Fruit fly (Drosophila melanogaster): Measurements from ENCODE around the gene eIF5.

The eIF5 gene

dm6 chrX:15996831-15997230 lies 5.1 kb upstream of the eIF5 start, which contains the start of gene CG8939 (continued):
- TF ChIP-seq emc (GFP tag; optimal IDR thresholded peaks at IDR 0.05) = no peak
- TF ChIP-seq CG34376 (GFP tag; optimal IDR thresholded peaks at IDR 0.05) = no peak
- no peak for TF ChIP-seq CG31365 (tag; optimal IDR thresholded peaks at IDR 0.05)
- TF ChIP-seq fru (optimal IDR thresholded peaks at IDR 0.05) = no peak
- TF ChIP-seq CG14667 (GFP tag; IDR thresholded peaks at IDR 0.05) = no peak
- no peak for TF ChIP-seq CG18476 (GFP tag; optimal IDR thresholded peaks at IDR 0.05)
- no peak for TF ChIP-seq CG9727 (GFP tag; optimal IDR thresholded peaks at IDR 0.05)
- no peak for TF ChIP-seq CG11247 (GFP tag; IDR thresholded peaks at IDR 0.05)
- TF ChIP-seq Oli (tag; optimal IDR thresholded peaks at IDR 0.05) = no peak
- TF ChIP-seq Side (GFP tag; optimal IDR thresholded peaks at IDR 0.05) = no peak
- no peak for TF ChIP-seq Poxn (GFP tag; IDR thresholded peaks at IDR 0.05)
- peak; percentile 90 for TF ChIP-seq Max (GFP tag; optimal IDR thresholded peaks at IDR 0.05)
- TF ChIP-seq gem (tag; optimal IDR thresholded peaks at IDR 0.05) = no peak
- TF ChIP-seq CG10543 (GFP tag; optimal IDR thresholded peaks at IDR 0.05) = no peak
- no peak for TF ChIP-seq Dip3 (GFP tag; optimal IDR thresholded peaks at IDR 0.05)
- no peak for TF ChIP-seq CG12219 (GFP tag; optimal IDR thresholded peaks at IDR 0.05)
- no peak for TF ChIP-seq CG30431 (GFP tag; optimal IDR thresholded peaks at IDR 0.05)
- no peak for TF ChIP-seq tll (GFP tag; optimal IDR thresholded peaks at IDR 0.05)
- no peak for TF ChIP-seq CG4730 (GFP tag; IDR thresholded peaks at IDR 0.05)
- TF ChIP-seq CG14860 (GFP tag; IDR thresholded peaks at IDR 0.05; ENCODE audit: partially characterized antibody) = no peak
- no peak for TF ChIP-seq pb (GFP tag; optimal IDR thresholded peaks at IDR 0.05)
- no peak for TF ChIP-seq jumu (GFP tag; optimal IDR thresholded peaks at IDR 0.05)
- no peak for TF ChIP-seq gsb-n (tag; optimal IDR thresholded peaks at IDR 0.05)
- TF ChIP-seq prd (optimal IDR thresholded peaks at IDR 0.05) = no peak
- TF ChIP-seq prd (GFP tag; IDR thresholded peaks at IDR 0.05) = no peak
- TF ChIP-seq MESR4 (GFP tag; optimal IDR thresholded peaks at IDR 0.05) = peak; percentile 67
- TF ChIP-seq rib (GFP tag; IDR thresholded peaks at IDR 0.05) = no peak
- TF ChIP-seq yki (optimal IDR thresholded peaks at IDR 0.05) = no peak
- no peak for TF ChIP-seq CG9215 (GFP tag; IDR thresholded peaks at IDR 0.05)
- TF ChIP-seq dpn (GFP tag; optimal IDR thresholded peaks at IDR 0.05) = no peak
- no peak for TF ChIP-seq CG4360 (GFP tag; IDR thresholded peaks at IDR 0.05)
- peak; percentile 94 for TF ChIP-seq dm (GFP tag; optimal IDR thresholded peaks at IDR 0.05)
- TF ChIP-seq CG7357 (GFP tag; IDR thresholded peaks at IDR 0.05) = no peak

dm6 chrX:15992527-15992897 lies 738 bp upstream of the eIF5 start:
- 0 out of 4 replicates have a peak, but pooled peaks have one; percentile 60 for TF ChIP-seq chinmo (GFP tag; IDR thresholded peaks at IDR 0.05; ENCODE audit: partially characterized antibody)
- no peak for TF ChIP-seq Vsx1 (GFP tag; optimal IDR thresholded peaks at IDR 0.05)
- 0 out of 2 replicates have a peak, but pooled peaks have one; percentile 4 for TF ChIP-seq inv (GFP tag; IDR thresholded peaks at IDR 0.05; ENCODE audit: partially characterized antibody)
- no peak for TF ChIP-seq dm (GFP tag; optimal IDR thresholded peaks at IDR 0.05)
- no peak for TF ChIP-seq Hmx (GFP tag; optimal IDR thresholded peaks at IDR 0.05)
- no peak for TF ChIP-seq CG8765 (GFP tag; IDR thresholded peaks at IDR 0.05)
- peak; percentile 10 for TF ChIP-seq CG4617 (GFP tag; optimal IDR thresholded peaks at IDR 0.05; ENCODE audit: borderline replicate concordance)
- TF ChIP-seq CG16863 (GFP tag; optimal IDR thresholded peaks at IDR 0.05) = no peak
- TF ChIP-seq CG13424 (tag; optimal IDR thresholded peaks at IDR 0.05) = no peak
- peak; percentile 54 for TF ChIP-seq YL-1 (GFP tag; optimal IDR thresholded peaks at IDR 0.05)
- TF ChIP-seq Poxn (GFP tag; IDR thresholded peaks at IDR 0.05) = no peak
- TF ChIP-seq CG18011 (GFP tag; optimal IDR thresholded peaks at IDR 0.05) = no peak
- peak; percentile 8 for TF ChIP-seq Sry-δ (GFP tag; optimal IDR thresholded peaks at IDR 0.05)
- TF ChIP-seq cg (GFP tag; optimal IDR thresholded peaks at IDR 0.05) = peak; percentile 41
- peak; percentile 6 for TF ChIP-seq pzg (GFP tag; optimal IDR thresholded peaks at IDR 0.05)
- TF ChIP-seq CG32767 (GFP tag; IDR thresholded peaks at IDR 0.05) = peak; percentile 52; the same call in 1 of the 2 replicates
- no peak for TF ChIP-seq E2f2 (GFP tag; IDR thresholded peaks at IDR 0.05)
- TF ChIP-seq Pdp1 (GFP tag; optimal IDR thresholded peaks at IDR 0.05) = peak in 1 of 2 experiments; percentile 62
- no peak for TF ChIP-seq grn (GFP tag; optimal IDR thresholded peaks at IDR 0.05)
- peak; percentile 72 for TF ChIP-seq MESR4 (GFP tag; optimal IDR thresholded peaks at IDR 0.05)
- no peak for TF ChIP-seq CG11504 (tag; optimal IDR thresholded peaks at IDR 0.05)
- TF ChIP-seq wor (GFP tag; IDR thresholded peaks at IDR 0.05) = no peak
- TF ChIP-seq Scr (GFP tag; IDR thresholded peaks at IDR 0.05; ENCODE audit: partially characterized antibody) = 0 out of 2 replicates have a peak, but pooled peaks have one; percentile 14

Measured in whole organism, embryonic.